Fruit fly (Drosophila melanogaster) whole organism, prepupa: ENCODE measurements around the gene CG31406.

ENCODE experiments used
- Blimp-1 ChIP-seq: fragments of 200-800 bp; sonication (Bioruptor generic); optimal IDR thresholded peaks from 3 replicates; lab custom pipeline; 2017; ENCODE audit warnings: missing biosample characterization, missing genetic modification characterization, mild to moderate bottlenecking, moderate library complexity, missing genetic modification reagents
- CG10631 ChIP-seq: fragments of 200-800 bp; sonication (Bioruptor generic); optimal IDR thresholded peaks from 2 replicates; lab custom pipeline; 2016; ENCODE audit warnings: missing biosample characterization, missing genetic modification characterization
- CG10669 ChIP-seq: fragments of 200-800 bp; sonication (Bioruptor generic); optimal IDR thresholded peaks from 3 replicates; lab custom pipeline; 2018; ENCODE audit warnings: missing biosample characterization, mild to moderate bottlenecking, missing genetic modification characterization, moderate library complexity
- CG11294 ChIP-seq: fragments of 200-800 bp; sonication (Bioruptor generic); IDR thresholded peaks from 2 replicates; pipeline ENCODE4 v1.3.6; 2022; ENCODE audit warnings: missing biosample characterization, missing genetic modification characterization
- CG11762 ChIP-seq: fragments of 200-800 bp; sonication (Bioruptor generic); optimal IDR thresholded peaks from 3 replicates; lab custom pipeline; 2016; ENCODE audit warnings: missing biosample characterization, missing genetic modification characterization; ENCODE audit not compliant: insufficient read depth
- CG11902 ChIP-seq: fragments of 200-800 bp; sonication (Bioruptor generic); optimal IDR thresholded peaks from 3 replicates; lab custom pipeline; 2016; ENCODE audit warnings: missing biosample characterization, missing genetic modification characterization
- CG15336 ChIP-seq: fragments of 200-800 bp; sonication (Bioruptor generic); IDR thresholded peaks from 2 replicates; pipeline ENCODE4 v1.3.6; 2022; ENCODE audit warnings: missing biosample characterization, missing genetic modification characterization
- CG3032 ChIP-seq: fragments of 200-800 bp; optimal IDR thresholded peaks from 2 replicates; lab custom pipeline; 2019; ENCODE audit warnings: missing biosample characterization, mild to moderate bottlenecking, missing genetic modification characterization, moderate library complexity
- CG31627 ChIP-seq: fragments of 200-800 bp; sonication (Bioruptor generic); optimal IDR thresholded peaks from 3 replicates; lab custom pipeline; 2016; ENCODE audit warnings: missing biosample characterization, missing genetic modification characterization
- CG32006 ChIP-seq: fragments of 200-800 bp; sonication (Bioruptor generic); optimal IDR thresholded peaks from 3 replicates; lab custom pipeline; 2017; ENCODE audit warnings: missing biosample characterization, mild to moderate bottlenecking, missing genetic modification characterization
- CG34406 ChIP-seq: fragments of 200-800 bp; sonication (Bioruptor generic); optimal IDR thresholded peaks from 3 replicates; lab custom pipeline; 2016; ENCODE audit warnings: missing biosample characterization, missing genetic modification characterization
- CG3919 ChIP-seq: fragments of 200-800 bp; sonication (Bioruptor generic); optimal IDR thresholded peaks from 3 replicates; lab custom pipeline; 2016; ENCODE audit warnings: missing biosample characterization, missing genetic modification characterization
- CG6276 ChIP-seq: fragments of 200-800 bp; sonication (Bioruptor generic); optimal IDR thresholded peaks from 2 replicates; lab custom pipeline; 2017; ENCODE audit warnings: missing biosample characterization, mild to moderate bottlenecking, missing genetic modification characterization
- CG6854 ChIP-seq: fragments of 200-800 bp; sonication (Bioruptor generic); optimal IDR thresholded peaks from 2 replicates; lab custom pipeline; 2017; ENCODE audit warnings: missing biosample characterization, mild to moderate bottlenecking, missing genetic modification characterization
- CG7368 ChIP-seq: fragments of 200-800 bp; sonication (Bioruptor generic); optimal IDR thresholded peaks from 3 replicates; lab custom pipeline; 2016; ENCODE audit warnings: missing biosample characterization, missing genetic modification characterization
- CG8119 ChIP-seq: fragments of 200-800 bp; sonication (Bioruptor generic); IDR thresholded peaks from 3 replicates; pipeline ENCODE4 v1.3.6; 2022; ENCODE audit warnings: missing biosample characterization, missing genetic modification characterization
- CG8632 ChIP-seq: fragments of 200-800 bp; sonication (Bioruptor generic); optimal IDR thresholded peaks from 3 replicates; lab custom pipeline; 2016; ENCODE audit warnings: missing biosample characterization, missing genetic modification characterization
- CG9139 ChIP-seq: fragments of 200-800 bp; sonication (Bioruptor generic); optimal IDR thresholded peaks from 3 replicates; lab custom pipeline; 2017; ENCODE audit warnings: missing biosample characterization, mild to moderate bottlenecking, missing genetic modification characterization
- Eip75B ChIP-seq: fragments of 200-800 bp; sonication (Bioruptor generic); optimal IDR thresholded peaks from 3 replicates; lab custom pipeline; 2016; ENCODE audit warnings: missing biosample characterization, missing genetic modification characterization
- Eip78C ChIP-seq: fragments of 200-800 bp; sonication (Bioruptor generic); peaks from one replicate; lab custom pipeline; 2016; ENCODE audit warnings: missing biosample characterization, missing genetic modification characterization
- Ets96B ChIP-seq: fragments of 200-800 bp; optimal IDR thresholded peaks from 2 replicates; lab custom pipeline; 2019; ENCODE audit warnings: missing biosample characterization, mild to moderate bottlenecking, missing genetic modification characterization, moderate library complexity
- Gug ChIP-seq: fragments of 200-800 bp; sonication (Bioruptor generic); IDR thresholded peaks from 2 replicates; pipeline ENCODE4 v1.3.6; 2022; ENCODE audit warnings: missing biosample characterization, missing genetic modification characterization
- Hr39 ChIP-seq: fragments of 200-800 bp; sonication (Bioruptor generic); optimal IDR thresholded peaks from 2 replicates; lab custom pipeline; 2016; ENCODE audit warnings: missing biosample characterization, missing genetic modification characterization
- Hr4 ChIP-seq: fragments of 200-800 bp; sonication (Bioruptor generic); optimal IDR thresholded peaks from 3 replicates; lab custom pipeline; 2016; ENCODE audit warnings: missing biosample characterization, missing genetic modification characterization
- Met ChIP-seq: fragments of 200-800 bp; sonication (Bioruptor generic); optimal IDR thresholded peaks from 3 replicates; lab custom pipeline; 2016; ENCODE audit warnings: missing biosample characterization, missing genetic modification characterization
- OdsH ChIP-seq: fragments of 200-800 bp; sonication (Bioruptor generic); optimal IDR thresholded peaks from 3 replicates; lab custom pipeline; 2016; ENCODE audit warnings: missing biosample characterization, missing genetic modification characterization
- Sox102F ChIP-seq: fragments of 200-800 bp; sonication (Bioruptor generic); optimal IDR thresholded peaks from 2 replicates; lab custom pipeline; 2016; ENCODE audit warnings: missing biosample characterization, mild to moderate bottlenecking, missing genetic modification characterization
- acj6 ChIP-seq: fragments of 200-800 bp; sonication (Bioruptor generic); optimal IDR thresholded peaks from 3 replicates; lab custom pipeline; 2016; ENCODE audit warnings: missing biosample characterization, missing genetic modification characterization
- dac ChIP-seq: fragments of 200-800 bp; sonication (Bioruptor generic); optimal IDR thresholded peaks from 2 replicates; lab custom pipeline; 2017; ENCODE audit warnings: missing biosample characterization, mild to moderate bottlenecking, missing genetic modification characterization
- dsx ChIP-seq: fragments of 200-800 bp; optimal IDR thresholded peaks from 3 replicates; lab custom pipeline; 2019; ENCODE audit warnings: missing biosample characterization, mild to moderate bottlenecking, missing genetic modification characterization, moderate library complexity; ENCODE audit not compliant: poor library complexity, severe bottlenecking
- eg ChIP-seq: fragments of 200-800 bp; sonication (Bioruptor generic); IDR thresholded peaks from 3 replicates; pipeline ENCODE4 v1.3.6; 2022; ENCODE audit warnings: missing biosample characterization, missing genetic modification characterization
- esn ChIP-seq: fragments of 200-800 bp; sonication (Bioruptor generic); optimal IDR thresholded peaks from 2 replicates; lab custom pipeline; 2016; ENCODE audit warnings: missing biosample characterization, mild to moderate bottlenecking, missing genetic modification characterization, moderate library complexity
- fkh ChIP-seq: fragments of 200-800 bp; sonication (Bioruptor generic); optimal IDR thresholded peaks from 3 replicates; lab custom pipeline; 2017; ENCODE audit warnings: missing biosample characterization, mild to moderate bottlenecking, missing genetic modification characterization, moderate library complexity
- spab ChIP-seq: fragments of 200-800 bp; sonication (Bioruptor generic); optimal IDR thresholded peaks from 2 replicates; lab custom pipeline; 2017; ENCODE audit warnings: missing biosample characterization, mild to moderate bottlenecking, missing genetic modification characterization, missing genetic modification reagents
- svp ChIP-seq: fragments of 200-800 bp; sonication (Bioruptor generic); peaks from one replicate; lab custom pipeline; 2016; ENCODE audit warnings: missing biosample characterization, missing genetic modification characterization
- topi ChIP-seq: fragments of 200-800 bp; sonication (Bioruptor generic); optimal IDR thresholded peaks from 3 replicates; lab custom pipeline; 2016; ENCODE audit warnings: missing biosample characterization, missing genetic modification characterization
- vri ChIP-seq: fragments of 200-800 bp; sonication (Bioruptor generic); optimal IDR thresholded peaks from 3 replicates; lab custom pipeline; 2016; ENCODE audit warnings: missing biosample characterization, mild to moderate bottlenecking, missing genetic modification characterization

The CG31406 gene

dm6 chr3R:10393020-10393653 lies 44.6 kb downstream of the CG31406 start:
- TF ChIP-seq dac (GFP tag; lab: Kevin White, UChicago), result no peak
- TF ChIP-seq vri (GFP tag; lab: Kevin White, UChicago), result no peak
- TF ChIP-seq CG6276 (GFP tag; lab: Kevin White, UChicago), result no peak
- no peak for TF ChIP-seq dsx (GFP tag; lab: Kevin White, UChicago)
- peak; percentile 55 for TF ChIP-seq svp (GFP tag; lab: Kevin White, UChicago)
- TF ChIP-seq CG8119 (GFP tag; lab: Robert Waterston, UW), result no peak

- no peak for TF ChIP-seq CG7368 (GFP tag; lab: Kevin White, UChicago)
- no peak for TF ChIP-seq CG6276 (GFP tag; lab: Kevin White, UChicago)
- TF ChIP-seq CG11294 (GFP tag; lab: Robert Waterston, UW), result 0 out of 2 replicates have a peak, but pooled peaks have one; percentile 16
- TF ChIP-seq CG32006 (GFP tag; lab: Kevin White, UChicago), result no peak
- TF ChIP-seq Blimp-1 (GFP tag; lab: Kevin White, UChicago), result no peak
- TF ChIP-seq CG8632 (GFP tag; lab: Kevin White, UChicago), result peak; percentile 33
- TF ChIP-seq CG11902, result no peak
- no peak for TF ChIP-seq CG10669 (GFP tag; lab: Kevin White, UChicago)
- peak; percentile 14 for TF ChIP-seq CG31627 (GFP tag; lab: Kevin White, UChicago)
- TF ChIP-seq CG15336 (GFP tag; lab: Robert Waterston, UW), result peak; percentile 47
- no peak for TF ChIP-seq CG6854 (GFP tag; lab: Kevin White, UChicago)
- peak; percentile 45 for TF ChIP-seq esn (GFP tag; lab: Kevin White, UChicago)
- TF ChIP-seq topi (GFP tag; lab: Kevin White, UChicago), result no peak
- TF ChIP-seq CG3032 (tag; lab: Kevin White, UChicago), result peak; percentile 24
- peak; percentile 10 for TF ChIP-seq acj6 (GFP tag; lab: Kevin White, UChicago)
- peak; percentile 20 for TF ChIP-seq Ets96B (tag; lab: Kevin White, UChicago)
- TF ChIP-seq eg (GFP tag; lab: Robert Waterston, UW), result peak; percentile 63; the same call in 2 of the 3 replicates
- TF ChIP-seq OdsH (GFP tag; lab: Kevin White, UChicago), result no peak
- TF ChIP-seq Gug, result 0 out of 2 replicates have a peak, but pooled peaks have one; percentile 30
- TF ChIP-seq Sox102F, result no peak
- no peak for TF ChIP-seq spab (GFP tag; lab: Kevin White, UChicago)
- TF ChIP-seq fkh (GFP tag; lab: Kevin White, UChicago), result peak; percentile 78
- no peak for TF ChIP-seq Hr39
- no peak for TF ChIP-seq CG3919 (GFP tag; lab: Kevin White, UChicago)
- TF ChIP-seq Hr4, result peak; percentile 44
- TF ChIP-seq CG9139 (GFP tag; lab: Kevin White, UChicago), result no peak
- TF ChIP-seq Met (GFP tag; lab: Kevin White, UChicago), result peak; percentile 11
- TF ChIP-seq Eip75B (GFP tag; lab: Kevin White, UChicago), result no peak
- no peak for TF ChIP-seq CG34406
- peak; percentile 40 for TF ChIP-seq Eip78C (GFP tag; lab: Kevin White, UChicago)
- TF ChIP-seq CG11762 (GFP tag; lab: Kevin White, UChicago), result no peak
- TF ChIP-seq vri (GFP tag; lab: Kevin White, UChicago), result peak; percentile 84
- no peak for TF ChIP-seq CG10631 (GFP tag; lab: Kevin White, UChicago)
These were observed 45.2 kb downstream of the CG31406 start for dm6 chr3R:10393654-10394367.
